Worm (Caenorhabditis elegans) whole organism, early embryonic: ENCODE measurements around the gene mct-5.

ENCODE experiments used
- ama-1 ChIP-seq: fragments of 150-350 bp; optimal IDR thresholded peaks from 2 replicates; lab custom pipeline; 2014
- ceh-13 ChIP-seq: fragments of 200-800 bp; sonication (Bioruptor generic); optimal IDR thresholded peaks from 2 replicates; lab custom pipeline; 2018; ENCODE audit warnings: mild to moderate bottlenecking, missing genetic modification characterization, missing compliant biosample characterization
- hmbx-1 ChIP-seq: sonication (generic microtip); optimal IDR thresholded peaks from 2 replicates; lab custom pipeline; 2016; ENCODE audit warnings: mild to moderate bottlenecking, missing genetic modification characterization, missing compliant biosample characterization

- TF ChIP-seq ama-1 (lab: Kevin White, UChicago) (no peak), ceh-13 (no peak), hmbx-1 (no peak)
Measured at ce11 chrII:7119525-7119924, 21.1 kb upstream of the mct-5 start.
